Fruit fly (Drosophila melanogaster): Measurements from ENCODE around the gene CG3191.

CG3191 gene

DNA sequence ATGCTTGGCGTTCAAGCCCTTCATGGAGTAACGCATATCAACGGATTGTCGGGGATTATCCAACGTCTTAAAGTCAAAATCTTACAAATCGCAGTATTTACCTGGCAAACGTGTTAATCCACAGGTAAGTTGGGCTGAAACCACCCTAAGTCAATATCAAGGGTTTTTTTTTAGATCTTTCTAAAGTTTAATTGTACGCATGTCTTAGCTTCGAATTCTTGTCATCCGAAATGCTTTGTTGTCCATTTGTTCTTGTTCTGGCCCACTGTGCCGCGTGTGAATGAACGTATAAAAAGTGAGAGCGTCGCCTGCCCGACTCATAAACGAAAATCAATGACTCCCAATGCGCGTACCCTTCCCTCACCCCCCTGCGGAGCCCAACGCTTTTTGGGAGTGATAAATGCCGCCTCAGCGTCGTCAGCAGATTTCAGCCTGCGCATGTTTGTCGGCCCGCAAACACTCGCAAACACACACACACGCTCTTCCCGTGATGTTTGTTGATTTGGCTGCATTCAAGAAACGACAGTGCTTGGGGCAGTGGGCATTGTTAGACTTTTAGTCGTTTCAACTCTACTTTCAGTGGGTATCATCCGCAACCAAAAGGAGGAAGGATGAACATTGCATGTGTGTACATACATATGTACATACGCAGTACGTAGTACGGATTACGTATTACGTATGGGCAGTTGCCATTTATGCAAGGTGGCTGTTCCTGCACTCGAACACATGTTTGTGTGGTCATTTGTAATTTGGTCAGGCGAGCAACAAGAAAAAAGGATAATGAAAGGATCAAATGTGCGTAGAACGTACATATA, 44.6 kb upstream of the CG3191 start (continued):
- TF ChIP-seq CG6813 (GFP tag; optimal IDR thresholded peaks at IDR 0.05) (peak; percentile 91), CG10209 (GFP tag; optimal IDR thresholded peaks at IDR 0.05) (peak; percentile 96), Sry-δ (GFP tag; optimal IDR thresholded peaks at IDR 0.05) (peak; percentile 58), Blimp-1 (GFP tag; optimal IDR thresholded peaks at IDR 0.05) (peak; percentile 93), CG7556 (GFP tag; optimal IDR thresholded peaks at IDR 0.05) (peak; percentile 98), CG14014 (GFP tag; IDR thresholded peaks at IDR 0.05) (peak; percentile 72), pho (GFP tag; optimal IDR thresholded peaks at IDR 0.05) (peak; percentile 91), CG1603 (tag; optimal IDR thresholded peaks at IDR 0.05) (peak; percentile 88), Taf1 (GFP tag; IDR thresholded peaks at IDR 0.05) (peak; percentile 64; the same call in 1 of the 2 replicates), Trl (optimal IDR thresholded peaks at IDR 0.05) (peak in 1 of 2 experiments; percentile 66), Trl (GFP tag; optimal IDR thresholded peaks at IDR 0.05) (peak; percentile 93), ssp (GFP tag; IDR thresholded peaks at IDR 0.05) (peak; percentile 64), wek (GFP tag; optimal IDR thresholded peaks at IDR 0.05) (peak; percentile 73), CG12769 (tag; optimal IDR thresholded peaks at IDR 0.05) (peak; percentile 87), her (GFP tag; optimal IDR thresholded peaks at IDR 0.05) (peak; percentile 93), CrebB (tag; optimal IDR thresholded peaks at IDR 0.05) (peak; percentile 87), br (optimal IDR thresholded peaks at IDR 0.05) (no peak), D19A (tag; optimal IDR thresholded peaks at IDR 0.05) (peak; percentile 91), CG10147 (GFP tag; optimal IDR thresholded peaks at IDR 0.05) (peak; percentile 91), Pdp1 (GFP tag; optimal IDR thresholded peaks at IDR 0.05) (peak; percentile 87 to 96), ro (GFP tag; IDR thresholded peaks at IDR 0.05) (0 out of 2 replicates have a peak, but pooled peaks have one; percentile 32), knrl (GFP tag; IDR thresholded peaks at IDR 0.05; ENCODE audit: partially characterized antibody) (no peak), zfh2 (GFP tag; optimal IDR thresholded peaks at IDR 0.05) (peak; percentile 90), CHES-1-like (GFP tag; optimal IDR thresholded peaks at IDR 0.05) (peak; percentile 95), HHEX (GFP tag; optimal IDR thresholded peaks at IDR 0.05) (peak; percentile 94), ken (GFP tag; IDR thresholded peaks at IDR 0.05) (peak; percentile 73; the same call in 2 of the 3 replicates), CG13287 (GFP tag; IDR thresholded peaks at IDR 0.05; ENCODE audit: partially characterized antibody) (no peak), Lhr (GFP tag; optimal IDR thresholded peaks at IDR 0.05) (peak; percentile 89), lab (GFP tag; optimal IDR thresholded peaks at IDR 0.05) (peak; percentile 93), pros (GFP tag; optimal IDR thresholded peaks at IDR 0.05) (peak; percentile 54), Poxn (GFP tag; IDR thresholded peaks at IDR 0.05) (peak; percentile 6; the same call in 1 of the 2 replicates), Nf-YA (GFP tag; IDR thresholded peaks at IDR 0.05) (peak; percentile 64), Mad (GFP tag; optimal IDR thresholded peaks at IDR 0.05) (peak; percentile 89), Fer3 (tag; optimal IDR thresholded peaks at IDR 0.05) (peak; percentile 81), CG32772 (GFP tag; IDR thresholded peaks at IDR 0.05) (peak; percentile 60), so (GFP tag; IDR thresholded peaks at IDR 0.05) (peak; percentile 72; the same call in 2 of the 3 replicates), CG17568 (GFP tag; optimal IDR thresholded peaks at IDR 0.05) (peak; percentile 85), CG6175 (GFP tag; IDR thresholded peaks at IDR 0.05) (no peak; the same call in 2 of the 3 replicates), MTF-1 (GFP tag; optimal IDR thresholded peaks at IDR 0.05; ENCODE audit: borderline replicate concordance) (peak; percentile 63), pb (GFP tag; optimal IDR thresholded peaks at IDR 0.05) (peak; percentile 95), jumu (GFP tag; optimal IDR thresholded peaks at IDR 0.05) (peak; percentile 96), CG17912 (GFP tag; optimal IDR thresholded peaks at IDR 0.05) (peak; percentile 21), Ets97D (GFP tag; optimal IDR thresholded peaks at IDR 0.05) (peak; percentile 49), Doc2 (GFP tag; IDR thresholded peaks at IDR 0.05) (peak; percentile 55; the same call in 1 of the 2 replicates), sd (tag; optimal IDR thresholded peaks at IDR 0.05) (peak; percentile 81), CG8281 (tag; optimal IDR thresholded peaks at IDR 0.05) (peak; percentile 80), CG9609 (GFP tag; optimal IDR thresholded peaks at IDR 0.05) (peak; percentile 94), jing (GFP tag; optimal IDR thresholded peaks at IDR 0.05) (peak; percentile 87)

Data from whole organism, embryonic.